Fruit fly (Drosophila melanogaster) whole organism, wandering third instar larva: Measurements from ENCODE around the gene Sidpn.
A peak's percentile ranks its signal among the peaks of the same experiment; 100 is the strongest.

Source experiments
- Abd-B ChIP-seq: fragments of >200 bp; optimal IDR thresholded peaks from 2 replicates; lab custom pipeline; 2017; ENCODE audit warnings: missing biosample characterization, missing genetic modification characterization
- CG32264 ChIP-seq: fragments of 200-800 bp; sonication (Bioruptor generic); optimal IDR thresholded peaks from 2 replicates; lab custom pipeline; 2016; ENCODE audit warnings: missing biosample characterization, missing genetic modification characterization
- CG9705 ChIP-seq: fragments of 200-800 bp; sonication (Bioruptor generic); optimal IDR thresholded peaks from 2 replicates; lab custom pipeline; 2018; ENCODE audit warnings: missing biosample characterization, mild to moderate bottlenecking, missing genetic modification characterization
- Dfd ChIP-seq: fragments of >200 bp; optimal IDR thresholded peaks from 2 replicates; lab custom pipeline; 2017; ENCODE audit warnings: missing biosample characterization, missing genetic modification characterization
- GATAd ChIP-seq: sonication (Bioruptor generic); optimal IDR thresholded peaks from 2 replicates; lab custom pipeline; 2016; ENCODE audit warnings: missing biosample characterization, missing genetic modification characterization
- HLH106 ChIP-seq: fragments of 200-800 bp; optimal IDR thresholded peaks from 3 replicates; lab custom pipeline; 2019; ENCODE audit warnings: missing biosample characterization, mild to moderate bottlenecking, missing genetic modification characterization, moderate library complexity
- Hnf4 ChIP-seq: fragments of 200-800 bp; sonication (Bioruptor generic); optimal IDR thresholded peaks from 2 replicates; lab custom pipeline; 2016; ENCODE audit warnings: missing biosample characterization, mild to moderate bottlenecking, missing genetic modification characterization
- Hr78 ChIP-seq: fragments of >200 bp; optimal IDR thresholded peaks from 2 replicates; lab custom pipeline; 2017; ENCODE audit warnings: missing biosample characterization, missing genetic modification characterization
- Hr83 ChIP-seq: fragments of 200-300 bp; sonication (Bioruptor generic); optimal IDR thresholded peaks from 2 replicates; lab custom pipeline; 2016; ENCODE audit warnings: missing biosample characterization, mild to moderate bottlenecking, missing genetic modification characterization, moderate library complexity; ENCODE audit not compliant: poor library complexity, severe bottlenecking
- Jra ChIP-seq: sonication (Bioruptor generic); optimal IDR thresholded peaks from 2 replicates; lab custom pipeline; 2016; ENCODE audit warnings: missing biosample characterization, missing genetic modification characterization
- Mio ChIP-seq: sonication (Bioruptor generic); optimal IDR thresholded peaks from 2 replicates; lab custom pipeline; 2016; ENCODE audit warnings: missing biosample characterization, missing genetic modification characterization
- Myc ChIP-seq: fragments of >200 bp; optimal IDR thresholded peaks from 2 replicates; lab custom pipeline; 2017
- N ChIP-seq: fragments of >200 bp; optimal IDR thresholded peaks from 2 replicates; lab custom pipeline; 2018; ENCODE audit warnings: missing biosample characterization, missing external identifiers, missing genetic modification characterization
- OdsH ChIP-seq: fragments of 200-800 bp; sonication (Bioruptor generic); optimal IDR thresholded peaks from 2 replicates; lab custom pipeline; 2016; ENCODE audit warnings: missing biosample characterization, mild to moderate bottlenecking, missing genetic modification characterization
- Rel ChIP-seq, 2 experiments: fragments of 200-800 bp; sonication (Bioruptor generic) in 1 of 2; optimal IDR thresholded peaks; 2 replicates in 1 of 2; 3 replicates in 1 of 2; lab custom pipeline; 2016 to 2019; ENCODE audit warnings: mild to moderate bottlenecking in 2 of 2, missing biosample characterization in 2 of 2, missing genetic modification characterization in 2 of 2, moderate library complexity in 1 of 2
- Sp1 ChIP-seq: fragments of 200-800 bp; sonication (Bioruptor generic); optimal IDR thresholded peaks from 3 replicates; lab custom pipeline; 2019; ENCODE audit warnings: missing biosample characterization, mild to moderate bottlenecking, missing genetic modification characterization, moderate library complexity
- Vsx2 ChIP-seq: fragments of 200-300, 225-300 bp; sonication (Bioruptor generic); optimal IDR thresholded peaks from 2 replicates; lab custom pipeline; 2018; ENCODE audit warnings: missing biosample characterization, missing genetic modification characterization; ENCODE audit not compliant: partially characterized antibody
- br ChIP-seq: fragments of 200-800 bp; sonication (Bioruptor generic); optimal IDR thresholded peaks from 2 replicates; lab custom pipeline; 2016; ENCODE audit warnings: missing biosample characterization, missing genetic modification characterization
- dl ChIP-seq, 2 experiments: fragments of 175-275, 200-275 bp in 1 of 2; fragments of 200-275 bp in 1 of 2; sonication (Bioruptor generic); optimal IDR thresholded peaks; lab custom pipeline; 2018; ENCODE audit warnings: mild to moderate bottlenecking in 2 of 2, missing biosample characterization in 2 of 2, missing genetic modification characterization in 2 of 2, moderate library complexity in 2 of 2; ENCODE audit not compliant: partially characterized antibody in 2 of 2, insufficient read depth in 1 of 2
- dmrt93B ChIP-seq: fragments of 200-800 bp; sonication (Bioruptor generic); optimal IDR thresholded peaks from 2 replicates; lab custom pipeline; 2018; ENCODE audit warnings: missing biosample characterization, mild to moderate bottlenecking, missing genetic modification characterization
- dsf ChIP-seq: sonication (Bioruptor generic); optimal IDR thresholded peaks from 2 replicates; lab custom pipeline; 2016; ENCODE audit warnings: missing biosample characterization, missing genetic modification characterization, borderline replicate concordance
- ey ChIP-seq: fragments of 200-800 bp; sonication (Bioruptor generic); optimal IDR thresholded peaks from 2 replicates; lab custom pipeline; 2016; ENCODE audit warnings: missing biosample characterization, missing genetic modification characterization
- foxo ChIP-seq, 2 experiments: fragments of 200-800 bp; sonication (Bioruptor generic); optimal IDR thresholded peaks; 2 replicates in 1 of 2; 3 replicates in 1 of 2; lab custom pipeline; 2016 to 2017; ENCODE audit warnings: missing biosample characterization in 2 of 2, missing genetic modification characterization in 2 of 2
- fru ChIP-seq: fragments of 200-800 bp; sonication (Bioruptor generic); optimal IDR thresholded peaks from 3 replicates; lab custom pipeline; 2016; ENCODE audit warnings: missing biosample characterization, mild to moderate bottlenecking, missing genetic modification characterization
- h ChIP-seq: fragments of 200-800 bp; sonication (Bioruptor generic); optimal IDR thresholded peaks from 3 replicates; lab custom pipeline; 2016; ENCODE audit warnings: missing biosample characterization, mild to moderate bottlenecking, missing genetic modification characterization
- jim ChIP-seq: fragments of 175-275, 200-325 bp; sonication (Bioruptor generic); optimal IDR thresholded peaks from 2 replicates; lab custom pipeline; 2016; ENCODE audit warnings: missing biosample characterization, mild to moderate bottlenecking, missing genetic modification characterization
- lola ChIP-seq: fragments of >200 bp; optimal IDR thresholded peaks from 2 replicates; lab custom pipeline; 2017; ENCODE audit warnings: missing biosample characterization, missing genetic modification characterization
- pan ChIP-seq: fragments of >200 bp; optimal IDR thresholded peaks from 2 replicates; lab custom pipeline; 2017
- psq ChIP-seq: fragments of 200-800 bp; sonication (Bioruptor generic); optimal IDR thresholded peaks from 3 replicates; lab custom pipeline; 2017; ENCODE audit warnings: missing biosample characterization, mild to moderate bottlenecking, missing genetic modification characterization, moderate library complexity
- rgr ChIP-seq: fragments of 200-800 bp; sonication (Bioruptor generic); optimal IDR thresholded peaks from 3 replicates; lab custom pipeline; 2016; ENCODE audit warnings: missing biosample characterization, mild to moderate bottlenecking, missing genetic modification characterization
- sage ChIP-seq: fragments of 200-800 bp; sonication (Bioruptor generic); optimal IDR thresholded peaks from 2 replicates; lab custom pipeline; 2016; ENCODE audit warnings: missing biosample characterization, mild to moderate bottlenecking, missing genetic modification characterization
- sv ChIP-seq: fragments of 200-800 bp; sonication (Bioruptor generic); optimal IDR thresholded peaks from 3 replicates; lab custom pipeline; 2016; ENCODE audit warnings: missing biosample characterization, missing genetic modification characterization
- tai ChIP-seq: sonication (Bioruptor generic); optimal IDR thresholded peaks from 2 replicates; lab custom pipeline; 2016; ENCODE audit warnings: missing biosample characterization, missing genetic modification characterization
- woc ChIP-seq: sonication (Bioruptor generic); optimal IDR thresholded peaks from 2 replicates; lab custom pipeline; 2016; ENCODE audit warnings: missing biosample characterization, mild to moderate bottlenecking, missing genetic modification characterization

Sidpn gene

dm6 chr2L:19012776-19013328 lies 14.7 kb upstream of the Sidpn start:
- no peak for TF ChIP-seq jim

dm6 chr2L:19014032-19014880 lies 13.3 kb upstream of the Sidpn start:
- TF ChIP-seq Dfd (GFP tag; lab: Kevin White, UChicago) (no peak), psq (GFP tag; lab: Kevin White, UChicago) (peak; percentile 10), dmrt93B (GFP tag; lab: Kevin White, UChicago) (peak; percentile 39), Sp1 (GFP tag; lab: Kevin White, UChicago) (peak; percentile 67), CG9705 (peak; percentile 2), jim (no peak), Myc (no peak), lola (GFP tag; lab: Kevin White, UChicago) (no peak), CG32264 (GFP tag; lab: Kevin White, UChicago) (no peak), tai (GFP tag; lab: Kevin White, UChicago) (no peak), GATAd (GFP tag; lab: Kevin White, UChicago) (no peak), Rel (GFP tag; optimal IDR thresholded peaks at IDR 0.05; lab: Kevin White, UChicago) (no peak), Rel (tag; optimal IDR thresholded peaks at IDR 0.05; lab: Kevin White, UChicago) (no peak), HLH106 (tag; lab: Kevin White, UChicago) (peak; percentile 61), dsf (GFP tag; lab: Kevin White, UChicago) (no peak), sv (GFP tag; lab: Kevin White, UChicago) (peak; percentile 38), dl (GFP tag; optimal IDR thresholded peaks at IDR 0.05; lab: Kevin White, UChicago; ENCODE audit: insufficient read depth in 1 of 2, partially characterized antibody in 2 of 2) (no peak), sage (no peak), h (peak; percentile 35), Hr78 (no peak), rgr (GFP tag; lab: Kevin White, UChicago) (peak; percentile 14), ey (GFP tag; lab: Kevin White, UChicago) (no peak), Hr83 (GFP tag; lab: Kevin White, UChicago) (no peak), N (GFP tag; lab: Kevin White, UChicago) (no peak), Mio (GFP tag; lab: Kevin White, UChicago) (no peak), woc (GFP tag; lab: Kevin White, UChicago) (no peak), OdsH (GFP tag; lab: Kevin White, UChicago) (peak; percentile 27), fru (peak; percentile 28), Vsx2 (GFP tag; lab: Kevin White, UChicago) (no peak), pan (lab: Kevin White, UChicago) (no peak), foxo (GFP tag; optimal IDR thresholded peaks at IDR 0.05; lab: Kevin White, UChicago) (peak in 1 of 2 experiments; percentile 40), br (GFP tag; lab: Kevin White, UChicago) (peak; percentile 3)

dm6 chr2L:19014881-19015366 lies 12.6 kb upstream of the Sidpn start:
- TF ChIP-seq ey (GFP tag; lab: Kevin White, UChicago) (no peak), Vsx2 (GFP tag; lab: Kevin White, UChicago) (peak; percentile 13)
- TF ChIP-seq, all 38 proteins: peak for 1

- TF ChIP-seq Abd-B (GFP tag; lab: Kevin White, UChicago): no peak
- no peak for TF ChIP-seq Hnf4 (GFP tag; lab: Kevin White, UChicago)
- no peak for TF ChIP-seq GATAd (GFP tag; lab: Kevin White, UChicago)
- TF ChIP-seq lola (GFP tag; lab: Kevin White, UChicago): no peak
- no peak for TF ChIP-seq Jra
- TF ChIP-seq N (GFP tag; lab: Kevin White, UChicago): no peak
- TF ChIP-seq dmrt93B (GFP tag; lab: Kevin White, UChicago): no peak
- TF ChIP-seq sv (GFP tag; lab: Kevin White, UChicago): no peak
- no peak for TF ChIP-seq rgr (GFP tag; lab: Kevin White, UChicago)
Measured at dm6 chr2L:19015628-19016027, 11.9 kb upstream of the Sidpn start.
